Fruit fly (Drosophila melanogaster) whole organism, wandering third instar larva: ENCODE measurements around the gene amos.
A peak's percentile ranks its signal among the peaks of the same experiment; 100 is the strongest.

Experiments
- Abd-B ChIP-seq: fragments of >200 bp; optimal IDR thresholded peaks from 2 replicates; lab custom pipeline; 2017; ENCODE audit warnings: missing biosample characterization, missing genetic modification characterization
- CG32264 ChIP-seq: fragments of 200-800 bp; sonication (Bioruptor generic); optimal IDR thresholded peaks from 2 replicates; lab custom pipeline; 2016; ENCODE audit warnings: missing biosample characterization, missing genetic modification characterization
- CG9705 ChIP-seq: fragments of 200-800 bp; sonication (Bioruptor generic); optimal IDR thresholded peaks from 2 replicates; lab custom pipeline; 2018; ENCODE audit warnings: missing biosample characterization, mild to moderate bottlenecking, missing genetic modification characterization
- CrebA ChIP-seq: fragments of 200-800 bp; sonication (Bioruptor generic); optimal IDR thresholded peaks from 2 replicates; lab custom pipeline; 2016; ENCODE audit warnings: missing biosample characterization, mild to moderate bottlenecking, missing genetic modification characterization, borderline replicate concordance
- Dfd ChIP-seq: fragments of >200 bp; optimal IDR thresholded peaks from 2 replicates; lab custom pipeline; 2017; ENCODE audit warnings: missing biosample characterization, missing genetic modification characterization
- Dif ChIP-seq: fragments of 200-275, 200-300 bp; sonication (Bioruptor generic); optimal IDR thresholded peaks from 2 replicates; lab custom pipeline; 2018; ENCODE audit warnings: missing biosample characterization, missing genetic modification characterization; ENCODE audit not compliant: partially characterized antibody
- GATAd ChIP-seq: sonication (Bioruptor generic); optimal IDR thresholded peaks from 2 replicates; lab custom pipeline; 2016; ENCODE audit warnings: missing biosample characterization, missing genetic modification characterization
- HLH106 ChIP-seq: fragments of 200-800 bp; optimal IDR thresholded peaks from 3 replicates; lab custom pipeline; 2019; ENCODE audit warnings: missing biosample characterization, mild to moderate bottlenecking, missing genetic modification characterization, moderate library complexity
- Hr78 ChIP-seq: fragments of >200 bp; optimal IDR thresholded peaks from 2 replicates; lab custom pipeline; 2017; ENCODE audit warnings: missing biosample characterization, missing genetic modification characterization
- Jra ChIP-seq: sonication (Bioruptor generic); optimal IDR thresholded peaks from 2 replicates; lab custom pipeline; 2016; ENCODE audit warnings: missing biosample characterization, missing genetic modification characterization
- Mio ChIP-seq: sonication (Bioruptor generic); optimal IDR thresholded peaks from 2 replicates; lab custom pipeline; 2016; ENCODE audit warnings: missing biosample characterization, missing genetic modification characterization
- Myc ChIP-seq: fragments of >200 bp; optimal IDR thresholded peaks from 2 replicates; lab custom pipeline; 2017
- N ChIP-seq: fragments of >200 bp; optimal IDR thresholded peaks from 2 replicates; lab custom pipeline; 2018; ENCODE audit warnings: missing biosample characterization, missing external identifiers, missing genetic modification characterization
- OdsH ChIP-seq: fragments of 200-800 bp; sonication (Bioruptor generic); optimal IDR thresholded peaks from 2 replicates; lab custom pipeline; 2016; ENCODE audit warnings: missing biosample characterization, mild to moderate bottlenecking, missing genetic modification characterization
- Rel ChIP-seq, 2 experiments: fragments of 200-800 bp; sonication (Bioruptor generic) in 1 of 2; optimal IDR thresholded peaks; 2 replicates in 1 of 2; 3 replicates in 1 of 2; lab custom pipeline; 2016 to 2019; ENCODE audit warnings: mild to moderate bottlenecking in 2 of 2, missing biosample characterization in 2 of 2, missing genetic modification characterization in 2 of 2, moderate library complexity in 1 of 2
- Sp1 ChIP-seq: fragments of 200-800 bp; sonication (Bioruptor generic); optimal IDR thresholded peaks from 3 replicates; lab custom pipeline; 2019; ENCODE audit warnings: missing biosample characterization, mild to moderate bottlenecking, missing genetic modification characterization, moderate library complexity
- Vsx2 ChIP-seq: fragments of 200-300, 225-300 bp; sonication (Bioruptor generic); optimal IDR thresholded peaks from 2 replicates; lab custom pipeline; 2018; ENCODE audit warnings: missing biosample characterization, missing genetic modification characterization; ENCODE audit not compliant: partially characterized antibody
- br ChIP-seq: fragments of 200-800 bp; sonication (Bioruptor generic); optimal IDR thresholded peaks from 2 replicates; lab custom pipeline; 2016; ENCODE audit warnings: missing biosample characterization, missing genetic modification characterization
- brk ChIP-seq: fragments of 200-800 bp; sonication (Bioruptor generic); optimal IDR thresholded peaks from 2 replicates; lab custom pipeline; 2016; ENCODE audit warnings: missing biosample characterization, mild to moderate bottlenecking, missing genetic modification characterization
- dl ChIP-seq, 2 experiments: fragments of 175-275, 200-275 bp in 1 of 2; fragments of 200-275 bp in 1 of 2; sonication (Bioruptor generic); optimal IDR thresholded peaks; lab custom pipeline; 2018; ENCODE audit warnings: mild to moderate bottlenecking in 2 of 2, missing biosample characterization in 2 of 2, missing genetic modification characterization in 2 of 2, moderate library complexity in 2 of 2; ENCODE audit not compliant: partially characterized antibody in 2 of 2, insufficient read depth in 1 of 2
- dmrt93B ChIP-seq: fragments of 200-800 bp; sonication (Bioruptor generic); optimal IDR thresholded peaks from 2 replicates; lab custom pipeline; 2018; ENCODE audit warnings: missing biosample characterization, mild to moderate bottlenecking, missing genetic modification characterization
- dsf ChIP-seq: sonication (Bioruptor generic); optimal IDR thresholded peaks from 2 replicates; lab custom pipeline; 2016; ENCODE audit warnings: missing biosample characterization, missing genetic modification characterization, borderline replicate concordance
- ey ChIP-seq: fragments of 200-800 bp; sonication (Bioruptor generic); optimal IDR thresholded peaks from 2 replicates; lab custom pipeline; 2016; ENCODE audit warnings: missing biosample characterization, missing genetic modification characterization
- foxo ChIP-seq, 2 experiments: fragments of 200-800 bp; sonication (Bioruptor generic); optimal IDR thresholded peaks; 2 replicates in 1 of 2; 3 replicates in 1 of 2; lab custom pipeline; 2016 to 2017; ENCODE audit warnings: missing biosample characterization in 2 of 2, missing genetic modification characterization in 2 of 2
- fru ChIP-seq: fragments of 200-800 bp; sonication (Bioruptor generic); optimal IDR thresholded peaks from 3 replicates; lab custom pipeline; 2016; ENCODE audit warnings: missing biosample characterization, mild to moderate bottlenecking, missing genetic modification characterization
- h ChIP-seq: fragments of 200-800 bp; sonication (Bioruptor generic); optimal IDR thresholded peaks from 3 replicates; lab custom pipeline; 2016; ENCODE audit warnings: missing biosample characterization, mild to moderate bottlenecking, missing genetic modification characterization
- psq ChIP-seq: fragments of 200-800 bp; sonication (Bioruptor generic); optimal IDR thresholded peaks from 3 replicates; lab custom pipeline; 2017; ENCODE audit warnings: missing biosample characterization, mild to moderate bottlenecking, missing genetic modification characterization, moderate library complexity
- rgr ChIP-seq: fragments of 200-800 bp; sonication (Bioruptor generic); optimal IDR thresholded peaks from 3 replicates; lab custom pipeline; 2016; ENCODE audit warnings: missing biosample characterization, mild to moderate bottlenecking, missing genetic modification characterization
- sage ChIP-seq: fragments of 200-800 bp; sonication (Bioruptor generic); optimal IDR thresholded peaks from 2 replicates; lab custom pipeline; 2016; ENCODE audit warnings: missing biosample characterization, mild to moderate bottlenecking, missing genetic modification characterization
- sv ChIP-seq: fragments of 200-800 bp; sonication (Bioruptor generic); optimal IDR thresholded peaks from 3 replicates; lab custom pipeline; 2016; ENCODE audit warnings: missing biosample characterization, missing genetic modification characterization
- tai ChIP-seq: sonication (Bioruptor generic); optimal IDR thresholded peaks from 2 replicates; lab custom pipeline; 2016; ENCODE audit warnings: missing biosample characterization, missing genetic modification characterization
- usp ChIP-seq: fragments of >200 bp; optimal IDR thresholded peaks from 2 replicates; lab custom pipeline; 2017; ENCODE audit warnings: missing biosample characterization, missing genetic modification characterization
- woc ChIP-seq: sonication (Bioruptor generic); optimal IDR thresholded peaks from 2 replicates; lab custom pipeline; 2016; ENCODE audit warnings: missing biosample characterization, mild to moderate bottlenecking, missing genetic modification characterization

Gene amos

dm6 chr2L:18620153-18620552, 23.4 kb upstream of the amos start:
- TF ChIP-seq Hr78 (no peak), Myc (lab: Kevin White, UChicago) (no peak), N (no peak), CG32264 (no peak), HLH106 (no peak), brk (GFP tag; lab: Kevin White, UChicago) (no peak), CrebA (no peak)

dm6 chr2L:18617003-18617402, 20.3 kb upstream of the amos start, which contains the start of gene MESR3:
Gene MESR3 (plus strand): TSS chr2L:18617256.
- peak; percentile 46 for TF ChIP-seq rgr
- peak; percentile 63 for TF ChIP-seq Dif
- TF ChIP-seq brk (GFP tag; lab: Kevin White, UChicago): no peak
- peak; percentile 49 for TF ChIP-seq sage (GFP tag; lab: Kevin White, UChicago)
- no peak for TF ChIP-seq tai (GFP tag; lab: Kevin White, UChicago)
- peak in 1 of 2 experiments; percentile 72 for TF ChIP-seq foxo (GFP tag; optimal IDR thresholded peaks at IDR 0.05; lab: Kevin White, UChicago)
- no peak for TF ChIP-seq sv (GFP tag; lab: Kevin White, UChicago)
- no peak for TF ChIP-seq woc (GFP tag; lab: Kevin White, UChicago)
- TF ChIP-seq ey (GFP tag; lab: Kevin White, UChicago): no peak
- TF ChIP-seq Dfd (GFP tag; lab: Kevin White, UChicago): no peak
- no peak for TF ChIP-seq GATAd (GFP tag; lab: Kevin White, UChicago)
- TF ChIP-seq CG9705: peak; percentile 13
- no peak for TF ChIP-seq Myc (lab: Kevin White, UChicago)
- no peak for TF ChIP-seq dsf (GFP tag; lab: Kevin White, UChicago)
- no peak for TF ChIP-seq dl (GFP tag; optimal IDR thresholded peaks at IDR 0.05; lab: Kevin White, UChicago; ENCODE audit: insufficient read depth in 1 of 2, partially characterized antibody in 2 of 2)
- no peak for TF ChIP-seq Hr78
- TF ChIP-seq Abd-B: no peak
- TF ChIP-seq OdsH (GFP tag; lab: Kevin White, UChicago): peak; percentile 62
- no peak for TF ChIP-seq Jra
- peak; percentile 72 for TF ChIP-seq Sp1 (GFP tag; lab: Kevin White, UChicago)
- TF ChIP-seq HLH106: peak; percentile 68
- TF ChIP-seq psq (GFP tag; lab: Kevin White, UChicago): peak; percentile 54
- TF ChIP-seq Rel (GFP tag; optimal IDR thresholded peaks at IDR 0.05; lab: Kevin White, UChicago): no peak
- peak; percentile 24 for TF ChIP-seq Rel (tag; optimal IDR thresholded peaks at IDR 0.05; lab: Kevin White, UChicago)
- TF ChIP-seq h (GFP tag; lab: Kevin White, UChicago): no peak

DNA sequence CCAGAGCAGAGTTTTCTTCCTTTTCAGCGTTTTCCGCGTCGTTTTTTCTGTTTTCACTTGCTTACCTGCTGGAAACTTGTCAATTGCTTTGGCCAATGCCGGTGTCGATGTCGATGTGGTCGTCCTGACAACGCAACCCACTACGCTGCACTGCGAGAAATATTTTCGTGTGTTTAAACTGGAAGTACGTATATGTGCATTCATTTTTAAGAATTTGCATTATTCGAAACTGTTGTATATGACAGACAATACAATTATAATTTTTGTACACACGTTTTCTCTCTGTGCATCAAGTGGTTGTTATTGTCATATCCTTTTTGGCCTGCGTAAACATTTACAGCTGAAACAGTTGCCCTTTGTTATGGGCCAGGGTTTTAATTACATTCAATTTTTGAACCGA, 19.3 kb upstream of the amos start, which contains the start of gene IFT46:
Gene IFT46, minus strand, starts transcription at position 88 of the 400 bp plus-strand sequence.
- no peak for TF ChIP-seq Hr78
- no peak for TF ChIP-seq usp (GFP tag; lab: Kevin White, UChicago)
- TF ChIP-seq Jra: no peak
- no peak for TF ChIP-seq Abd-B
- no peak for TF ChIP-seq brk (GFP tag; lab: Kevin White, UChicago)
- no peak for TF ChIP-seq h (GFP tag; lab: Kevin White, UChicago)
- TF ChIP-seq dl (GFP tag; optimal IDR thresholded peaks at IDR 0.05; lab: Kevin White, UChicago; ENCODE audit: insufficient read depth in 1 of 2, partially characterized antibody in 2 of 2): no peak
- TF ChIP-seq CG9705: no peak

dm6 chr2L:18612106-18612505, 15.4 kb upstream of the amos start, which contains the start of gene Atac2:
Gene Atac2 (minus strand): TSS chr2L:18612249.
- TF ChIP-seq br (GFP tag; lab: Kevin White, UChicago) (no peak), dmrt93B (GFP tag; lab: Kevin White, UChicago) (no peak), ey (GFP tag; lab: Kevin White, UChicago) (no peak), rgr (no peak), Abd-B (no peak), HLH106 (no peak), fru (GFP tag; lab: Kevin White, UChicago) (no peak), sage (GFP tag; lab: Kevin White, UChicago) (no peak), Vsx2 (GFP tag; lab: Kevin White, UChicago) (no peak), Mio (GFP tag; lab: Kevin White, UChicago) (no peak), Dif (no peak), Myc (lab: Kevin White, UChicago) (no peak), brk (GFP tag; lab: Kevin White, UChicago) (no peak), woc (GFP tag; lab: Kevin White, UChicago) (no peak), usp (GFP tag; lab: Kevin White, UChicago) (no peak), OdsH (GFP tag; lab: Kevin White, UChicago) (no peak), Dfd (GFP tag; lab: Kevin White, UChicago) (no peak), dsf (GFP tag; lab: Kevin White, UChicago) (no peak)
- TF ChIP-seq, all 38 proteins: peak for 0
